Worm (Caenorhabditis elegans) whole organism, mixed stage, embryonic: Measurements from ENCODE around the gene rpl-37.

Source experiments
- blmp-1 ChIP-seq: fragments of 150-350 bp; optimal IDR thresholded peaks from 2 replicates; lab custom pipeline; 2014; ENCODE audit warnings: missing biosample characterization, missing genetic modification characterization
- ceh-83 ChIP-seq: fragments of 200-800 bp; sonication (Bioruptor generic); optimal IDR thresholded peaks from 2 replicates; lab custom pipeline; 2018; ENCODE audit warnings: mild to moderate bottlenecking, missing genetic modification characterization, missing compliant biosample characterization
- ces-1 ChIP-seq: fragments of 150-350 bp; optimal IDR thresholded peaks from 2 replicates; lab custom pipeline; 2014; ENCODE audit warnings: missing biosample characterization, missing genetic modification reagents, missing genetic modification characterization
- elt-3 ChIP-seq: fragments of 150-350 bp; optimal IDR thresholded peaks from 2 replicates; lab custom pipeline; 2014; ENCODE audit warnings: missing biosample characterization, missing genetic modification characterization
- hlh-1 ChIP-seq: fragments of 150-350 bp; optimal IDR thresholded peaks from 2 replicates; lab custom pipeline; 2014; ENCODE audit warnings: missing biosample characterization, missing genetic modification reagents, missing genetic modification characterization
- lin-13 ChIP-seq: fragments of 150-350 bp; optimal IDR thresholded peaks from 2 replicates; lab custom pipeline; 2014; ENCODE audit warnings: missing biosample characterization, missing genetic modification characterization
- lsy-2 ChIP-seq: fragments of 150-350 bp; optimal IDR thresholded peaks from 2 replicates; lab custom pipeline; 2014; ENCODE audit warnings: missing biosample characterization, missing genetic modification characterization
- mls-2 ChIP-seq: sonication (generic microtip); optimal IDR thresholded peaks from 2 replicates; lab custom pipeline; 2016; ENCODE audit warnings: mild to moderate bottlenecking, missing genetic modification characterization, moderate library complexity, missing compliant biosample characterization
- nhr-12 ChIP-seq: fragments of 150-350 bp; optimal IDR thresholded peaks from 2 replicates; lab custom pipeline; 2014; ENCODE audit warnings: missing biosample characterization, missing genetic modification characterization
- snpc-4 ChIP-seq: fragments of 150-350 bp; optimal IDR thresholded peaks from 2 replicates; lab custom pipeline; 2014; ENCODE audit warnings: missing biosample characterization, missing genetic modification characterization
- sptf-1 ChIP-seq: sonication (generic microtip); optimal IDR thresholded peaks from 2 replicates; lab custom pipeline; 2017; ENCODE audit warnings: mild to moderate bottlenecking, missing genetic modification characterization, moderate library complexity, missing compliant biosample characterization
- ztf-11 ChIP-seq: fragments of 150-350 bp; optimal IDR thresholded peaks from 2 replicates; lab custom pipeline; 2014; ENCODE audit warnings: missing biosample characterization, missing genetic modification characterization

ce11 chrIII:3502215-3502838, 26.1 kb upstream of the rpl-37 start, which contains the start of gene M01F1.8:
- TF ChIP-seq ztf-11 (tag; lab: Kevin White, UChicago) (no peak), lsy-2 (tag; lab: Kevin White, UChicago) (no peak), blmp-1 (no peak), nhr-12 (tag; lab: Kevin White, UChicago) (no peak), sptf-1 (tag; lab: Kevin White, UChicago) (no peak), hlh-1 (tag; lab: Kevin White, UChicago) (no peak), ceh-83 (GFP tag; lab: Kevin White, UChicago) (no peak), lin-13 (tag; lab: Kevin White, UChicago) (no peak), ces-1 (GFP tag; lab: Kevin White, UChicago) (no peak), snpc-4 (tag; lab: Kevin White, UChicago) (no peak), elt-3 (tag; lab: Kevin White, UChicago) (no peak), mls-2 (tag; lab: Kevin White, UChicago) (no peak)
